Fruit fly (Drosophila melanogaster): ENCODE measurements around the gene Svil.
A peak's percentile ranks its signal among the peaks of the same experiment; 100 is the strongest.

Gene Svil

dm6 chr3L:2533000-2533731, 155.7 kb downstream of the Svil start:
- TF ChIP-seq CG34367 (tag; optimal IDR thresholded peaks at IDR 0.05) (no peak), CG14655 (GFP tag; optimal IDR thresholded peaks at IDR 0.05) (peak; percentile 81), gl (tag; optimal IDR thresholded peaks at IDR 0.05) (no peak), CG8301 (tag; optimal IDR thresholded peaks at IDR 0.05) (peak; percentile 76), CG13204 (GFP tag; optimal IDR thresholded peaks at IDR 0.05) (no peak), CG32121 (GFP tag; IDR thresholded peaks at IDR 0.05) (peak; percentile 23; the same call in 1 of the 2 replicates), D1 (tag; optimal IDR thresholded peaks at IDR 0.05) (peak; percentile 37), fd96Ca (GFP tag; IDR thresholded peaks at IDR 0.05) (no peak), Snoo (tag; optimal IDR thresholded peaks at IDR 0.05) (peak; percentile 40), CG15710 (tag; optimal IDR thresholded peaks at IDR 0.05) (peak; percentile 40), CG8159 (tag; optimal IDR thresholded peaks at IDR 0.05) (peak; percentile 74), CG9948 (tag; optimal IDR thresholded peaks at IDR 0.05) (peak; percentile 56), CG10348 (GFP tag; IDR thresholded peaks at IDR 0.05) (no peak), CG4496 (GFP tag; IDR thresholded peaks at IDR 0.05) (0 out of 3 replicates have a peak, but pooled peaks have one; percentile 24), Pif1B (GFP tag; optimal IDR thresholded peaks at IDR 0.05) (peak; percentile 57), CG17806 (tag; optimal IDR thresholded peaks at IDR 0.05) (peak; percentile 63), Pif1A (GFP tag; optimal IDR thresholded peaks at IDR 0.05) (peak; percentile 41), CG12605 (GFP tag; IDR thresholded peaks at IDR 0.05) (no peak)

dm6 chr3L:2533732-2534073, 156.2 kb downstream of the Svil start:
- TF ChIP-seq EcR (GFP tag; optimal IDR thresholded peaks at IDR 0.05), result no peak
- peak; percentile 61 for TF ChIP-seq CG34367 (tag; optimal IDR thresholded peaks at IDR 0.05)
- peak; percentile 96 for TF ChIP-seq fd96Ca (GFP tag; IDR thresholded peaks at IDR 0.05)
- peak; percentile 80 for TF ChIP-seq CG17806 (tag; optimal IDR thresholded peaks at IDR 0.05)
- TF ChIP-seq Ets98B (GFP tag; IDR thresholded peaks at IDR 0.05), result peak; percentile 90
- TF ChIP-seq CG32121 (GFP tag; IDR thresholded peaks at IDR 0.05), result peak; percentile 88
- peak; percentile 91 for TF ChIP-seq CG8301 (tag; optimal IDR thresholded peaks at IDR 0.05)
- TF ChIP-seq gl (tag; optimal IDR thresholded peaks at IDR 0.05), result peak; percentile 13
- peak; percentile 51; the same call in 1 of the 2 replicates for TF ChIP-seq CG10348 (GFP tag; IDR thresholded peaks at IDR 0.05)
- peak; percentile 92 for TF ChIP-seq CG4496 (GFP tag; IDR thresholded peaks at IDR 0.05)
- peak; percentile 2 for TF ChIP-seq CG13204 (GFP tag; optimal IDR thresholded peaks at IDR 0.05)
- peak; percentile 54 for TF ChIP-seq CG15710 (tag; optimal IDR thresholded peaks at IDR 0.05)
- no peak for TF ChIP-seq D1 (tag; optimal IDR thresholded peaks at IDR 0.05)
- peak; percentile 74 for TF ChIP-seq CG9948 (tag; optimal IDR thresholded peaks at IDR 0.05)
- TF ChIP-seq Pif1B (GFP tag; optimal IDR thresholded peaks at IDR 0.05), result peak; percentile 79
- TF ChIP-seq CG14655 (GFP tag; optimal IDR thresholded peaks at IDR 0.05), result peak; percentile 94
- TF ChIP-seq CG8159 (tag; optimal IDR thresholded peaks at IDR 0.05), result peak; percentile 64
- peak; percentile 77 for TF ChIP-seq rn (GFP tag; IDR thresholded peaks at IDR 0.05)
- TF ChIP-seq CG12605 (GFP tag; IDR thresholded peaks at IDR 0.05), result peak; percentile 79
- TF ChIP-seq Snoo (tag; optimal IDR thresholded peaks at IDR 0.05), result peak; percentile 19
- peak; percentile 86 for TF ChIP-seq Pif1A (GFP tag; optimal IDR thresholded peaks at IDR 0.05)

- peak; percentile 18; the same call in 1 of the 2 replicates for TF ChIP-seq Ets98B (GFP tag; IDR thresholded peaks at IDR 0.05)
- TF ChIP-seq CG32121 (GFP tag; IDR thresholded peaks at IDR 0.05), result 0 out of 2 replicates have a peak, but pooled peaks have one; percentile 11
- no peak for TF ChIP-seq EcR (GFP tag; optimal IDR thresholded peaks at IDR 0.05)
- TF ChIP-seq CG14655 (GFP tag; optimal IDR thresholded peaks at IDR 0.05), result peak; percentile 7
- TF ChIP-seq CG4496 (GFP tag; IDR thresholded peaks at IDR 0.05), result 0 out of 3 replicates have a peak, but pooled peaks have one; percentile 28
Observed at dm6 chr3L:2536969-2537600, 159.6 kb downstream of the Svil start.

dm6 chr3L:2541361-2541760, 163.9 kb downstream of the Svil start:
- TF ChIP-seq CG8159 (tag; optimal IDR thresholded peaks at IDR 0.05) (no peak), CG17806 (tag; optimal IDR thresholded peaks at IDR 0.05) (no peak), fd96Ca (GFP tag; IDR thresholded peaks at IDR 0.05) (no peak), CG10348 (GFP tag; IDR thresholded peaks at IDR 0.05) (no peak), CG9948 (tag; optimal IDR thresholded peaks at IDR 0.05) (no peak), D1 (tag; optimal IDR thresholded peaks at IDR 0.05) (no peak), CG8301 (tag; optimal IDR thresholded peaks at IDR 0.05) (peak; percentile 6), CG34367 (tag; optimal IDR thresholded peaks at IDR 0.05) (no peak), CG12605 (GFP tag; IDR thresholded peaks at IDR 0.05) (no peak), gl (tag; optimal IDR thresholded peaks at IDR 0.05) (no peak), EcR (GFP tag; optimal IDR thresholded peaks at IDR 0.05) (no peak), CG13204 (GFP tag; optimal IDR thresholded peaks at IDR 0.05) (no peak), rn (GFP tag; IDR thresholded peaks at IDR 0.05) (no peak), Ets98B (GFP tag; IDR thresholded peaks at IDR 0.05) (peak; percentile 7; the same call in 1 of the 2 replicates), CG4496 (GFP tag; IDR thresholded peaks at IDR 0.05) (peak; percentile 37; the same call in 1 of the 3 replicates), CG15710 (tag; optimal IDR thresholded peaks at IDR 0.05) (no peak), Pif1B (GFP tag; optimal IDR thresholded peaks at IDR 0.05) (no peak), CG32121 (GFP tag; IDR thresholded peaks at IDR 0.05) (no peak), Pif1A (GFP tag; optimal IDR thresholded peaks at IDR 0.05) (no peak), CG14655 (GFP tag; optimal IDR thresholded peaks at IDR 0.05) (peak; percentile 37), Snoo (tag; optimal IDR thresholded peaks at IDR 0.05) (no peak)

dm6 chr3L:2544435-2545076, 167.1 kb downstream of the Svil start:
- no peak for TF ChIP-seq CG4496 (GFP tag; IDR thresholded peaks at IDR 0.05)
- TF ChIP-seq Pif1B (GFP tag; optimal IDR thresholded peaks at IDR 0.05), result no peak
- TF ChIP-seq CG8159 (tag; optimal IDR thresholded peaks at IDR 0.05), result no peak
- no peak for TF ChIP-seq Pif1A (GFP tag; optimal IDR thresholded peaks at IDR 0.05)
- no peak for TF ChIP-seq CG14655 (GFP tag; optimal IDR thresholded peaks at IDR 0.05)
- TF ChIP-seq Snoo (tag; optimal IDR thresholded peaks at IDR 0.05), result no peak
- no peak for TF ChIP-seq CG17806 (tag; optimal IDR thresholded peaks at IDR 0.05)
